Fruit fly (Drosophila melanogaster) whole organism, embryonic: ENCODE measurements around the gene CG34357.
A peak's percentile ranks its signal among the peaks of the same experiment; 100 is the strongest.

Experiments used
- Adf1 ChIP-seq: fragments of 200-800 bp; sonication (Bioruptor generic); IDR thresholded peaks from 2 replicates; pipeline ENCODE4 v1.3.6; 2022; ENCODE audit warnings: missing biosample characterization, missing genetic modification characterization
- Atf-2 ChIP-seq: fragments of 200-800 bp; sonication (Bioruptor generic); optimal IDR thresholded peaks from 2 replicates; lab custom pipeline; 2016; ENCODE audit warnings: missing biosample characterization, missing genetic modification characterization
- Atf3 ChIP-seq: fragments of 200-800 bp; sonication (Bioruptor generic); optimal IDR thresholded peaks from 3 replicates; lab custom pipeline; 2016; ENCODE audit warnings: missing biosample characterization, missing genetic modification characterization
- CG10321 ChIP-seq: fragments of 200-800 bp; sonication (Bioruptor generic); IDR thresholded peaks from 2 replicates; pipeline ENCODE4 v1.3.6; 2022; ENCODE audit warnings: missing biosample characterization, missing genetic modification characterization
- CG11456 ChIP-seq: fragments of 200-800 bp; sonication (Bioruptor generic); IDR thresholded peaks from 3 replicates; pipeline ENCODE4 v1.3.6; 2022; ENCODE audit warnings: missing biosample characterization, missing genetic modification characterization
- CG11504 ChIP-seq: fragments of 200-800 bp; sonication (Bioruptor generic); optimal IDR thresholded peaks from 3 replicates; lab custom pipeline; 2019; ENCODE audit warnings: missing biosample characterization, mild to moderate bottlenecking, missing genetic modification characterization, moderate library complexity
- CG12104 ChIP-seq: fragments of 200-800 bp; sonication (Bioruptor generic); optimal IDR thresholded peaks from 3 replicates; lab custom pipeline; 2016; ENCODE audit warnings: missing biosample characterization, missing genetic modification characterization
- CG1233 ChIP-seq: fragments of 200-800 bp; sonication (Bioruptor generic); optimal IDR thresholded peaks from 4 replicates; lab custom pipeline; 2018; ENCODE audit warnings: missing biosample characterization, mild to moderate bottlenecking, missing genetic modification characterization
- CG13424 ChIP-seq: fragments of 200-800 bp; sonication (Bioruptor generic); optimal IDR thresholded peaks from 2 replicates; lab custom pipeline; 2019; ENCODE audit warnings: missing biosample characterization, mild to moderate bottlenecking, missing genetic modification characterization, moderate library complexity
- CG14441 ChIP-seq: fragments of 200-800 bp; sonication (Bioruptor generic); IDR thresholded peaks from 2 replicates; pipeline ENCODE4 v1.3.6; 2022; ENCODE audit warnings: missing biosample characterization, missing genetic modification characterization
- CG15011 ChIP-seq: fragments of 200-800 bp; sonication (Bioruptor generic); optimal IDR thresholded peaks from 3 replicates; lab custom pipeline; 2018; ENCODE audit warnings: missing biosample characterization, mild to moderate bottlenecking, missing genetic modification characterization
- CG15073 ChIP-seq: fragments of 200-800 bp; sonication (Bioruptor generic); optimal IDR thresholded peaks from 2 replicates; lab custom pipeline; 2016; ENCODE audit warnings: missing biosample characterization, missing genetic modification characterization
- CG16813 ChIP-seq: fragments of 200-800 bp; sonication (Bioruptor generic); IDR thresholded peaks from 3 replicates; pipeline ENCODE4 v1.3.6; 2022; ENCODE audit warnings: missing biosample characterization, missing genetic modification characterization; ENCODE audit not compliant: partially characterized antibody
- CG5180 ChIP-seq: fragments of 200-800 bp; sonication (Bioruptor generic); optimal IDR thresholded peaks from 3 replicates; lab custom pipeline; 2017; ENCODE audit warnings: missing biosample characterization, missing genetic modification characterization, mild to moderate bottlenecking, moderate library complexity, missing genetic modification reagents
- CG5953 ChIP-seq: fragments of 200-800 bp; sonication (Bioruptor generic); IDR thresholded peaks from 2 replicates; pipeline ENCODE4 v1.3.6; 2022; ENCODE audit warnings: missing biosample characterization, missing genetic modification characterization
- CG6254 ChIP-seq: fragments of 200-800 bp; sonication (Bioruptor generic); optimal IDR thresholded peaks from 3 replicates; lab custom pipeline; 2017; ENCODE audit warnings: mild to moderate bottlenecking, missing biosample characterization, missing genetic modification reagents, missing genetic modification characterization
- CG6654 ChIP-seq: fragments of 200-800 bp; sonication (Bioruptor generic); optimal IDR thresholded peaks from 2 replicates; lab custom pipeline; 2017; ENCODE audit warnings: missing biosample characterization, mild to moderate bottlenecking, missing genetic modification characterization
- CG6791 ChIP-seq: fragments of 200-800 bp; sonication (Bioruptor generic); IDR thresholded peaks from 3 replicates; pipeline ENCODE4 v1.3.6; 2022; ENCODE audit warnings: missing biosample characterization, missing genetic modification characterization; ENCODE audit not compliant: partially characterized antibody
- CG9215 ChIP-seq: fragments of 200-800 bp; sonication (Bioruptor generic); IDR thresholded peaks from 2 replicates; pipeline ENCODE4 v1.3.6; 2022; ENCODE audit warnings: missing biosample characterization, missing genetic modification characterization
- Ets65A ChIP-seq: fragments of 200-800 bp; sonication (Bioruptor generic); peaks from one replicate; lab custom pipeline; 2016; ENCODE audit warnings: missing biosample characterization, missing genetic modification characterization
- Fer2 ChIP-seq: fragments of 200-800 bp; sonication (Bioruptor generic); optimal IDR thresholded peaks from 2 replicates; lab custom pipeline; 2018; ENCODE audit warnings: missing biosample characterization, mild to moderate bottlenecking, missing genetic modification characterization, moderate library complexity
- HHEX ChIP-seq: fragments of 200-800 bp; sonication (Bioruptor generic); optimal IDR thresholded peaks from 3 replicates; lab custom pipeline; 2017; ENCODE audit warnings: missing biosample characterization, mild to moderate bottlenecking, missing genetic modification characterization, missing genetic modification reagents
- HmgD ChIP-seq: fragments of 200-800 bp; sonication (Bioruptor generic); optimal IDR thresholded peaks from 3 replicates; lab custom pipeline; 2016; ENCODE audit warnings: missing biosample characterization, missing genetic modification characterization
- Hr3 ChIP-seq: fragments of 200-800 bp; sonication (Bioruptor generic); optimal IDR thresholded peaks from 3 replicates; lab custom pipeline; 2016; ENCODE audit warnings: missing biosample characterization, missing genetic modification characterization
- Lhr ChIP-seq: fragments of 200-800 bp; sonication (Bioruptor generic); optimal IDR thresholded peaks from 3 replicates; lab custom pipeline; 2017; ENCODE audit warnings: mild to moderate bottlenecking, missing biosample characterization, missing genetic modification reagents, missing genetic modification characterization
- MBD-R2 ChIP-seq: fragments of 200-800 bp; sonication (Bioruptor generic); IDR thresholded peaks from 2 replicates; pipeline ENCODE4 v1.3.6; 2022; ENCODE audit warnings: missing biosample characterization, missing genetic modification characterization
- Mad ChIP-seq: fragments of 200-800 bp; sonication (Bioruptor generic); optimal IDR thresholded peaks from 2 replicates; lab custom pipeline; 2016; ENCODE audit warnings: missing biosample characterization, missing genetic modification characterization
- NC2α ChIP-seq: fragments of 200-800 bp; sonication (Bioruptor generic); optimal IDR thresholded peaks from 2 replicates; lab custom pipeline; 2016; ENCODE audit warnings: missing biosample characterization, missing genetic modification characterization
- NFAT ChIP-seq: fragments of 200-800 bp; sonication (Bioruptor generic); IDR thresholded peaks from 2 replicates; pipeline ENCODE4 v1.3.6; 2022; ENCODE audit warnings: missing biosample characterization, missing genetic modification characterization
- Opbp ChIP-seq: fragments of 200-800 bp; sonication (Bioruptor generic); IDR thresholded peaks from 3 replicates; pipeline ENCODE4 v1.3.6; 2022; ENCODE audit warnings: missing biosample characterization, missing genetic modification characterization; ENCODE audit not compliant: partially characterized antibody
- Ravus ChIP-seq: fragments of 200-800 bp; sonication (Bioruptor generic); IDR thresholded peaks from 2 replicates; pipeline ENCODE4 v1.3.6; 2022; ENCODE audit warnings: missing biosample characterization, missing genetic modification characterization
- Six4 ChIP-seq: fragments of 200-800 bp; sonication (Bioruptor generic); optimal IDR thresholded peaks from 2 replicates; lab custom pipeline; 2016; ENCODE audit warnings: missing biosample characterization, missing genetic modification characterization
- Xrp1 ChIP-seq: fragments of 200-800 bp; sonication (Bioruptor generic); IDR thresholded peaks from 2 replicates; pipeline ENCODE4 v1.3.6; 2022; ENCODE audit warnings: missing biosample characterization, missing genetic modification characterization
- ac ChIP-seq: fragments of 200-800 bp; sonication (Bioruptor generic); optimal IDR thresholded peaks from 3 replicates; lab custom pipeline; 2017; ENCODE audit warnings: missing biosample characterization, mild to moderate bottlenecking, missing genetic modification characterization
- aop ChIP-seq: fragments of 200-800 bp; sonication (Bioruptor generic); IDR thresholded peaks from 2 replicates; pipeline ENCODE4 v1.3.6; 2022; ENCODE audit warnings: missing biosample characterization, missing genetic modification characterization
- bab2 ChIP-seq: fragments of 200-800 bp; sonication (Bioruptor generic); optimal IDR thresholded peaks from 2 replicates; lab custom pipeline; 2016; ENCODE audit warnings: missing biosample characterization, missing genetic modification characterization
- ci ChIP-seq: fragments of 200-800 bp; sonication (Bioruptor generic); IDR thresholded peaks from 3 replicates; pipeline ENCODE4 v1.3.6; 2022; ENCODE audit warnings: missing biosample characterization, missing genetic modification characterization
- crol ChIP-seq: fragments of 200-800 bp; sonication (Bioruptor generic); IDR thresholded peaks from 2 replicates; pipeline ENCODE4 v1.3.6; 2022; ENCODE audit warnings: missing biosample characterization, missing genetic modification characterization
- dati ChIP-seq: fragments of 200-800 bp; sonication (Bioruptor generic); IDR thresholded peaks from 2 replicates; pipeline ENCODE4 v1.3.6; 2022; ENCODE audit warnings: missing biosample characterization, missing genetic modification characterization
- disco-r ChIP-seq: fragments of 200-800 bp; sonication (Bioruptor generic); optimal IDR thresholded peaks from 2 replicates; lab custom pipeline; 2016; ENCODE audit warnings: missing biosample characterization, missing genetic modification characterization
- grau ChIP-seq: fragments of 200-800 bp; optimal IDR thresholded peaks from 3 replicates; lab custom pipeline; 2019; ENCODE audit warnings: missing biosample characterization, mild to moderate bottlenecking, missing genetic modification characterization, moderate library complexity
- gsb ChIP-seq: fragments of 200-800 bp; sonication (Bioruptor generic); IDR thresholded peaks from 2 replicates; pipeline ENCODE4 v1.3.6; 2022; ENCODE audit warnings: missing biosample characterization, missing genetic modification characterization
- her ChIP-seq: fragments of 200-800 bp; sonication (Bioruptor generic); optimal IDR thresholded peaks from 2 replicates; lab custom pipeline; 2016; ENCODE audit warnings: missing biosample characterization, missing genetic modification characterization
- insv ChIP-seq, 2 experiments: fragments of 200-800 bp; sonication (Bioruptor generic); optimal IDR thresholded peaks; 3 replicates each; lab custom pipeline; 2016 to 2018; ENCODE audit warnings: missing biosample characterization in 2 of 2, missing genetic modification characterization in 2 of 2
- lilli ChIP-seq: fragments of 200-800 bp; sonication (Bioruptor generic); optimal IDR thresholded peaks from 3 replicates; lab custom pipeline; 2016; ENCODE audit warnings: missing biosample characterization, missing genetic modification characterization
- pros ChIP-seq: fragments of 200-800 bp; sonication (Bioruptor generic); optimal IDR thresholded peaks from 3 replicates; lab custom pipeline; 2019; ENCODE audit warnings: missing biosample characterization, mild to moderate bottlenecking, missing genetic modification characterization, moderate library complexity
- schlank ChIP-seq: fragments of 200-800 bp; sonication (Bioruptor generic); optimal IDR thresholded peaks from 2 replicates; lab custom pipeline; 2018; ENCODE audit warnings: missing biosample characterization, mild to moderate bottlenecking, missing genetic modification characterization
- sens-2 ChIP-seq: fragments of 200-800 bp; sonication (Bioruptor generic); IDR thresholded peaks from 2 replicates; pipeline ENCODE4 v1.3.6; 2022; ENCODE audit warnings: missing biosample characterization, missing genetic modification characterization
- sima ChIP-seq: fragments of 200-800 bp; sonication (Bioruptor generic); optimal IDR thresholded peaks from 2 replicates; lab custom pipeline; 2016; ENCODE audit warnings: missing biosample characterization, missing genetic modification characterization
- tup ChIP-seq: fragments of 200-800 bp; sonication (Bioruptor generic); optimal IDR thresholded peaks from 2 replicates; lab custom pipeline; 2016; ENCODE audit warnings: missing biosample characterization, mild to moderate bottlenecking, missing genetic modification characterization, moderate library complexity
- usp ChIP-seq: fragments of >200 bp; optimal IDR thresholded peaks from 2 replicates; lab custom pipeline; 2017; ENCODE audit warnings: missing biosample characterization, missing genetic modification characterization
- zfh2 ChIP-seq: fragments of 200-800 bp; sonication (Bioruptor generic); optimal IDR thresholded peaks from 2 replicates; lab custom pipeline; 2016; ENCODE audit warnings: missing biosample characterization, missing genetic modification characterization

The CG34357 gene

DNA sequence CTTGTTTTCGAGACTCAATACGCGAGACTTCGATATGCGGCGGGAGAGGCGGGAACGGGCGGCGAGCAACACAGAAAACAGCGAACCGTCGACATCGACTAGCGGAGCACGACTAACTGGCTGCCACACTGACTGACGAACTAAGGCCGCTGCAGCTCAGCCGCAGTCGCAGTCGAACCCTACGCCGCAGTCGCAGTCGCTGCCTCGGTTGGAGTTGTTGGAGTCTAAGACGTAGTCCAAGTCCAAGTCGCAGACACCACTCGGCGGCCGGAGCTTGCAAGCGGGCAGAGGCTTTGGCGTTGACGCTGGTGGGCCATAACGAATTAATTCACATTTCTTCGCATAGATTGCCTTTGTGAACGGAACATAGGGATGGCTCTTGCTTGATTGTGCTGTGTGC is 107.1 kb downstream of the CG34357 start:
- no peak for TF ChIP-seq CG11504 (tag; lab: Kevin White, UChicago)
- TF ChIP-seq CG9215 (GFP tag; lab: Robert Waterston, UW): no peak
- TF ChIP-seq grau (tag; lab: Kevin White, UChicago): no peak
- peak; percentile 95 for TF ChIP-seq pros (GFP tag; lab: Kevin White, UChicago)
- no peak for TF ChIP-seq usp (GFP tag; lab: Kevin White, UChicago)
- 0 out of 3 replicates have a peak, but pooled peaks have one; percentile 24 for TF ChIP-seq Opbp (GFP tag; lab: Robert Waterston, UW)
- no peak for TF ChIP-seq ac (GFP tag; lab: Kevin White, UChicago)
- no peak for TF ChIP-seq CG13424 (tag; lab: Kevin White, UChicago)
- TF ChIP-seq Hr3 (GFP tag; lab: Kevin White, UChicago): no peak
- TF ChIP-seq CG15011 (GFP tag; lab: Kevin White, UChicago): no peak
- TF ChIP-seq NFAT (GFP tag; lab: Robert Waterston, UW): no peak
- no peak for TF ChIP-seq CG6254
- TF ChIP-seq bab2 (GFP tag; lab: Kevin White, UChicago): no peak
- TF ChIP-seq CG16813 (GFP tag; lab: Robert Waterston, UW): no peak
- no peak for TF ChIP-seq Ravus (GFP tag; lab: Robert Waterston, UW)
- TF ChIP-seq CG1233 (GFP tag; lab: Kevin White, UChicago): no peak
- TF ChIP-seq Adf1 (GFP tag; lab: Robert Waterston, UW): peak; percentile 84
- TF ChIP-seq Six4 (GFP tag; lab: Kevin White, UChicago): no peak
- TF ChIP-seq ci (GFP tag; lab: Robert Waterston, UW): peak; percentile 33; the same call in 1 of the 3 replicates
- TF ChIP-seq dati (GFP tag; lab: Robert Waterston, UW): no peak
- peak; percentile 22; the same call in 1 of the 2 replicates for TF ChIP-seq crol (GFP tag; lab: Robert Waterston, UW)
- no peak for TF ChIP-seq Atf3 (GFP tag; lab: Kevin White, UChicago)
- no peak for TF ChIP-seq CG12104 (GFP tag; lab: Kevin White, UChicago)
- no peak for TF ChIP-seq Lhr (GFP tag; lab: Kevin White, UChicago)
- no peak for TF ChIP-seq Xrp1
- TF ChIP-seq zfh2 (GFP tag; lab: Kevin White, UChicago): no peak
- TF ChIP-seq lilli (GFP tag; lab: Kevin White, UChicago): no peak
- 0 out of 3 replicates have a peak, but pooled peaks have one; percentile 25 for TF ChIP-seq CG11456 (GFP tag; lab: Robert Waterston, UW)
- TF ChIP-seq CG5180 (GFP tag; lab: Kevin White, UChicago): peak; percentile 63
- no peak for TF ChIP-seq CG6654
- TF ChIP-seq aop (GFP tag; lab: Robert Waterston, UW): 0 out of 2 replicates have a peak, but pooled peaks have one; percentile 12
- no peak for TF ChIP-seq disco-r
- TF ChIP-seq NC2α (GFP tag; lab: Kevin White, UChicago): no peak
- no peak for TF ChIP-seq Mad
- no peak for TF ChIP-seq Atf-2 (GFP tag; lab: Kevin White, UChicago)
- no peak for TF ChIP-seq insv (GFP tag; optimal IDR thresholded peaks at IDR 0.05; lab: Kevin White, UChicago)
- no peak for TF ChIP-seq sens-2
- no peak for TF ChIP-seq CG10321 (GFP tag; lab: Robert Waterston, UW)
- no peak for TF ChIP-seq gsb (GFP tag; lab: Robert Waterston, UW)
- no peak for TF ChIP-seq tup (GFP tag; lab: Kevin White, UChicago)
- TF ChIP-seq HmgD: no peak
- TF ChIP-seq HHEX (GFP tag; lab: Kevin White, UChicago): peak; percentile 15
- no peak for TF ChIP-seq CG15073 (GFP tag; lab: Kevin White, UChicago)
- no peak for TF ChIP-seq CG14441 (GFP tag; lab: Robert Waterston, UW)
- TF ChIP-seq CG6791 (GFP tag; lab: Robert Waterston, UW): no peak
- TF ChIP-seq sima (GFP tag; lab: Kevin White, UChicago): no peak
- no peak for TF ChIP-seq Fer2 (tag; lab: Kevin White, UChicago)
- TF ChIP-seq Ets65A (GFP tag; lab: Kevin White, UChicago): peak; percentile 17
- 0 out of 2 replicates have a peak, but pooled peaks have one; percentile 15 for TF ChIP-seq CG5953
- TF ChIP-seq her (GFP tag; lab: Kevin White, UChicago): no peak
- TF ChIP-seq MBD-R2 (GFP tag; lab: Robert Waterston, UW): no peak
- TF ChIP-seq schlank: no peak
